Worm (Caenorhabditis elegans): ENCODE measurements around the gene Y6D1A.1.

Gene Y6D1A.1

ce11 chrII:11788025-11788424 is 35.4 kb downstream of the Y6D1A.1 start:
- TF ChIP-seq ama-1 (optimal IDR thresholded peaks at IDR 0.05) (no peak), alr-1 (tag; optimal IDR thresholded peaks at IDR 0.05) (no peak), mab-5 (tag; optimal IDR thresholded peaks at IDR 0.05) (no peak), C34F6.9 (tag; optimal IDR thresholded peaks at IDR 0.05) (no peak), snpc-4 (tag; optimal IDR thresholded peaks at IDR 0.05) (no peak), blmp-1 (tag; optimal IDR thresholded peaks at IDR 0.05; ENCODE audit: insufficient read depth) (no peak), R02D3.7 (tag; optimal IDR thresholded peaks at IDR 0.05) (no peak), ztf-11 (tag; optimal IDR thresholded peaks at IDR 0.05) (no peak), zag-1 (tag; optimal IDR thresholded peaks at IDR 0.05) (no peak), lin-13 (GFP tag; optimal IDR thresholded peaks at IDR 0.05) (no peak), unc-62 (GFP tag; optimal IDR thresholded peaks at IDR 0.05) (no peak), lsy-2 (tag; optimal IDR thresholded peaks at IDR 0.05) (no peak), peb-1 (tag; optimal IDR thresholded peaks at IDR 0.05) (no peak)

- peak in 1 of 2 experiments; percentile 91 for TF ChIP-seq lsy-2 (tag; optimal IDR thresholded peaks at IDR 0.05)
- no peak for TF ChIP-seq nhr-23 (tag; optimal IDR thresholded peaks at IDR 0.05)
Measured at ce11 chrII:11782493-11782892, 40.9 kb downstream of the Y6D1A.1 start, which contains the start of gene F43G6.16. Gene F43G6.16 (minus strand): TSS chrII:11782633.

- TF ChIP-seq peb-1 (tag; optimal IDR thresholded peaks at IDR 0.05) (no peak), R02D3.7 (tag; optimal IDR thresholded peaks at IDR 0.05) (no peak), ztf-11 (tag; optimal IDR thresholded peaks at IDR 0.05) (no peak), C34F6.9 (tag; optimal IDR thresholded peaks at IDR 0.05) (peak; percentile 57), lsy-2 (tag; optimal IDR thresholded peaks at IDR 0.05) (peak; percentile 42 to 86), nhr-25 (tag; optimal IDR thresholded peaks at IDR 0.05) (peak; percentile 44), ZK546.5 (tag; optimal IDR thresholded peaks at IDR 0.05) (no peak), mdl-1 (tag; optimal IDR thresholded peaks at IDR 0.05) (no peak), nhr-12 (tag; optimal IDR thresholded peaks at IDR 0.05) (no peak), ama-1 (optimal IDR thresholded peaks at IDR 0.05) (peak; percentile 5), Y55F3AM.14 (GFP tag; optimal IDR thresholded peaks at IDR 0.05) (no peak), nhr-11 (tag; optimal IDR thresholded peaks at IDR 0.05) (no peak), unc-39 (tag; optimal IDR thresholded peaks at IDR 0.05) (no peak), zag-1 (tag; optimal IDR thresholded peaks at IDR 0.05) (no peak), skn-1 (tag; optimal IDR thresholded peaks at IDR 0.05) (no peak), lin-13 (GFP tag; optimal IDR thresholded peaks at IDR 0.05) (peak; percentile 57), elt-3 (tag; optimal IDR thresholded peaks at IDR 0.05) (no peak), nhr-10 (tag; optimal IDR thresholded peaks at IDR 0.05) (no peak), nhr-237 (tag; optimal IDR thresholded peaks at IDR 0.05) (no peak), sma-9 (GFP tag; optimal IDR thresholded peaks at IDR 0.05) (peak; percentile 22), sma-9 (tag; optimal IDR thresholded peaks at IDR 0.05) (no peak), nhr-77 (tag; optimal IDR thresholded peaks at IDR 0.05) (no peak), blmp-1 (tag; optimal IDR thresholded peaks at IDR 0.05; ENCODE audit: insufficient read depth) (no peak), crh-2 (tag; optimal IDR thresholded peaks at IDR 0.05) (peak; percentile 60), lin-39 (tag; optimal IDR thresholded peaks at IDR 0.05) (no peak), snpc-4 (tag; optimal IDR thresholded peaks at IDR 0.05) (no peak), ceh-16 (tag; optimal IDR thresholded peaks at IDR 0.05) (no peak), sem-4 (tag; optimal IDR thresholded peaks at IDR 0.05) (no peak), ztf-1 (GFP tag; conservative IDR thresholded peaks at IDR 0.05) (no peak), unc-62 (GFP tag; optimal IDR thresholded peaks at IDR 0.05) (no peak), lin-11 (tag; optimal IDR thresholded peaks at IDR 0.05) (peak; percentile 62), nhr-21 (tag; optimal IDR thresholded peaks at IDR 0.05) (no peak), dmd-4 (tag; optimal IDR thresholded peaks at IDR 0.05) (no peak), elt-1 (tag; optimal IDR thresholded peaks at IDR 0.05) (no peak), ceh-82 (tag; optimal IDR thresholded peaks at IDR 0.05) (no peak), aly-2 (tag; optimal IDR thresholded peaks at IDR 0.05) (no peak), nhr-129 (tag; optimal IDR thresholded peaks at IDR 0.05) (peak; percentile 69), fos-1 (tag; optimal IDR thresholded peaks at IDR 0.05) (peak; percentile 25), mbf-1 (tag; optimal IDR thresholded peaks at IDR 0.05) (no peak), nhr-6 (tag; optimal IDR thresholded peaks at IDR 0.05) (no peak), nhr-23 (tag; optimal IDR thresholded peaks at IDR 0.05) (no peak), ztf-4 (tag; optimal IDR thresholded peaks at IDR 0.05) (no peak), unc-55 (GFP tag; optimal IDR thresholded peaks at IDR 0.05) (peak; percentile 83), F13H6.1 (tag; optimal IDR thresholded peaks at IDR 0.05) (no peak), egl-27 (tag; optimal IDR thresholded peaks at IDR 0.05) (no peak), sma-3 (GFP tag; optimal IDR thresholded peaks at IDR 0.05) (peak; percentile 30), gmeb-1 (tag; optimal IDR thresholded peaks at IDR 0.05) (peak; percentile 89), alr-1 (tag; optimal IDR thresholded peaks at IDR 0.05) (no peak), mab-5 (tag; optimal IDR thresholded peaks at IDR 0.05) (no peak)
Measured at ce11 chrII:11777893-11778480, 45.4 kb downstream of the Y6D1A.1 start, which contains the start of the genes patr-1 and dna-2. Gene patr-1 (minus strand): TSS chrII:11777943. Gene dna-2 (plus strand): TSS chrII:11778430.
